Fruit fly (Drosophila melanogaster) whole organism, embryonic: ENCODE data around the gene CG14183.
A peak's percentile ranks its signal among the peaks of the same experiment; 100 is the strongest.

ENCODE experiments used
- Ada2b ChIP-seq: fragments of 200-800 bp; sonication (Bioruptor generic); IDR thresholded peaks from 2 replicates; pipeline ENCODE4 v1.3.6; 2022; ENCODE audit warnings: missing biosample characterization, missing genetic modification characterization
- Awh ChIP-seq: fragments of 200-800 bp; sonication (Bioruptor generic); IDR thresholded peaks from 2 replicates; pipeline ENCODE4, ENCODE4 v1.3.6; 2022; ENCODE audit warnings: missing biosample characterization, missing genetic modification characterization
- Bgb ChIP-seq: fragments of 200-800 bp; sonication (Bioruptor generic); IDR thresholded peaks from 2 replicates; pipeline ENCODE4 v1.3.6; 2022; ENCODE audit warnings: missing biosample characterization, missing genetic modification characterization; ENCODE audit not compliant: partially characterized antibody
- CG10565 ChIP-seq: fragments of 200-800 bp; sonication (Bioruptor generic); optimal IDR thresholded peaks from 3 replicates; lab custom pipeline; 2016; ENCODE audit warnings: missing biosample characterization, mild to moderate bottlenecking, missing genetic modification characterization
- CG11696 ChIP-seq: fragments of 200-800 bp; sonication (Bioruptor generic); IDR thresholded peaks from 2 replicates; pipeline ENCODE4 v1.3.6; 2022; ENCODE audit warnings: missing biosample characterization, missing genetic modification characterization
- CG12071 ChIP-seq: fragments of 200-800 bp; sonication (Bioruptor generic); optimal IDR thresholded peaks from 3 replicates; lab custom pipeline; 2018; ENCODE audit warnings: missing biosample characterization, mild to moderate bottlenecking, missing genetic modification characterization
- CG12236 ChIP-seq: fragments of 200-800 bp; sonication (Bioruptor generic); optimal IDR thresholded peaks from 2 replicates; lab custom pipeline; 2016; ENCODE audit warnings: missing biosample characterization, missing genetic modification characterization
- CG13775 ChIP-seq: fragments of 200-800 bp; sonication (Bioruptor generic); optimal IDR thresholded peaks from 3 replicates; lab custom pipeline; 2017; ENCODE audit warnings: missing biosample characterization, mild to moderate bottlenecking, missing genetic modification characterization
- CG17361 ChIP-seq: fragments of 200-800 bp; sonication (Bioruptor generic); IDR thresholded peaks from 3 replicates; pipeline ENCODE4 v1.3.6; 2022; ENCODE audit warnings: missing biosample characterization, missing genetic modification characterization
- CG17829 ChIP-seq: fragments of 200-800 bp; optimal IDR thresholded peaks from 2 replicates; lab custom pipeline; 2019; ENCODE audit warnings: missing biosample characterization, mild to moderate bottlenecking, missing genetic modification characterization, moderate library complexity
- CG2199 ChIP-seq: fragments of 200-800 bp; sonication (Bioruptor generic); IDR thresholded peaks from 3 replicates; pipeline ENCODE4 v1.3.6; 2022; ENCODE audit warnings: missing biosample characterization, missing genetic modification characterization
- CG2202 ChIP-seq: fragments of 200-800 bp; sonication (Bioruptor generic); optimal IDR thresholded peaks from 2 replicates; lab custom pipeline; 2018; ENCODE audit warnings: missing biosample characterization, mild to moderate bottlenecking, missing genetic modification characterization
- CG30403 ChIP-seq: fragments of 200-800 bp; sonication (Bioruptor generic); optimal IDR thresholded peaks from 3 replicates; lab custom pipeline; 2016; ENCODE audit warnings: missing biosample characterization, missing genetic modification characterization
- CG30431 ChIP-seq: fragments of 200-800 bp; sonication (Bioruptor generic); optimal IDR thresholded peaks from 2 replicates; lab custom pipeline; 2017; ENCODE audit warnings: missing biosample characterization, missing genetic modification characterization
- CG3065 ChIP-seq: fragments of 200-800 bp; sonication (Bioruptor generic); optimal IDR thresholded peaks from 2 replicates; lab custom pipeline; 2016; ENCODE audit warnings: missing biosample characterization, missing genetic modification characterization
- CG32532 ChIP-seq: fragments of 200-800 bp; sonication (Bioruptor generic); IDR thresholded peaks from 2 replicates; pipeline ENCODE4 v1.3.6; 2022; ENCODE audit warnings: missing biosample characterization, missing genetic modification characterization
- CG3838 ChIP-seq: fragments of 200-800 bp; sonication (Bioruptor generic); optimal IDR thresholded peaks from 3 replicates; lab custom pipeline; 2016; ENCODE audit warnings: missing biosample characterization, missing genetic modification characterization
- CG7745 ChIP-seq: fragments of 200-800 bp; sonication (Bioruptor generic); optimal IDR thresholded peaks from 2 replicates; lab custom pipeline; 2018; ENCODE audit warnings: missing biosample characterization, mild to moderate bottlenecking, missing genetic modification characterization, moderate library complexity
- CG7987 ChIP-seq: fragments of 200-800 bp; sonication (Bioruptor generic); optimal IDR thresholded peaks from 2 replicates; lab custom pipeline; 2018; ENCODE audit warnings: missing biosample characterization, mild to moderate bottlenecking, missing genetic modification characterization, moderate library complexity
- CG8089 ChIP-seq: fragments of 200-800 bp; sonication (Bioruptor generic); optimal IDR thresholded peaks from 3 replicates; lab custom pipeline; 2016; ENCODE audit warnings: missing biosample characterization, missing genetic modification characterization
- CG8290 ChIP-seq, 3 experiments: fragments of 200-800 bp; sonication (Bioruptor generic); optimal IDR thresholded peaks; 2 replicates each; lab custom pipeline; 2016 to 2019; ENCODE audit warnings: missing biosample characterization in 3 of 3, missing genetic modification characterization in 3 of 3, mild to moderate bottlenecking in 2 of 3, moderate library complexity in 1 of 3
- CG8924 ChIP-seq: fragments of 200-800 bp; optimal IDR thresholded peaks from 3 replicates; lab custom pipeline; 2019; ENCODE audit warnings: missing biosample characterization, mild to moderate bottlenecking, missing genetic modification characterization, moderate library complexity
- CG9797 ChIP-seq: fragments of 200-800 bp; sonication (Bioruptor generic); optimal IDR thresholded peaks from 3 replicates; lab custom pipeline; 2018; ENCODE audit warnings: missing biosample characterization, mild to moderate bottlenecking, missing genetic modification characterization
- D ChIP-seq, 2 experiments: fragments of 200-800 bp in 1 of 2; fragments of >200 bp in 1 of 2; sonication (Bioruptor generic) in 1 of 2; optimal IDR thresholded peaks; 2 replicates in 1 of 2; 3 replicates in 1 of 2; lab custom pipeline; 2017; ENCODE audit warnings: mild to moderate bottlenecking in 1 of 2, missing biosample characterization in 1 of 2, missing genetic modification characterization in 1 of 2, missing genetic modification reagents in 1 of 2
- Dbx ChIP-seq: fragments of 200-800 bp; sonication (Bioruptor generic); IDR thresholded peaks from 3 replicates; pipeline ENCODE4 v1.3.6; 2022; ENCODE audit warnings: missing biosample characterization, missing genetic modification characterization
- Doc3 ChIP-seq: fragments of 200-800 bp; sonication (Bioruptor generic); IDR thresholded peaks from 3 replicates; pipeline ENCODE4 v1.3.6; 2022; ENCODE audit warnings: missing biosample characterization, missing genetic modification characterization; ENCODE audit not compliant: partially characterized antibody
- Ets65A ChIP-seq: fragments of 200-800 bp; sonication (Bioruptor generic); peaks from one replicate; lab custom pipeline; 2016; ENCODE audit warnings: missing biosample characterization, missing genetic modification characterization
- Fer2 ChIP-seq: fragments of 200-800 bp; sonication (Bioruptor generic); optimal IDR thresholded peaks from 2 replicates; lab custom pipeline; 2018; ENCODE audit warnings: missing biosample characterization, mild to moderate bottlenecking, missing genetic modification characterization, moderate library complexity
- Fer3 ChIP-seq: fragments of 200-800 bp; sonication (Bioruptor generic); optimal IDR thresholded peaks from 2 replicates; lab custom pipeline; 2018; ENCODE audit warnings: missing biosample characterization, mild to moderate bottlenecking, missing genetic modification characterization, moderate library complexity
- GATAe ChIP-seq: fragments of 200-800 bp; sonication (Bioruptor generic); conservative IDR thresholded peaks from 2 replicates; pipeline ENCODE4 v1.3.6; 2022; ENCODE audit warnings: missing biosample characterization, missing genetic modification characterization
- Hr78 ChIP-seq, 2 experiments: fragments of 200-800 bp in 1 of 2; fragments of >200 bp in 1 of 2; sonication (Bioruptor generic) in 1 of 2; optimal IDR thresholded peaks; 2 replicates each; lab custom pipeline; 2017 to 2019; ENCODE audit warnings: missing biosample characterization in 2 of 2, missing genetic modification characterization in 2 of 2, mild to moderate bottlenecking in 1 of 2, moderate library complexity in 1 of 2
- Lhr ChIP-seq: fragments of 200-800 bp; sonication (Bioruptor generic); optimal IDR thresholded peaks from 3 replicates; lab custom pipeline; 2017; ENCODE audit warnings: mild to moderate bottlenecking, missing biosample characterization, missing genetic modification reagents, missing genetic modification characterization
- MTF-1 ChIP-seq: fragments of 200-800 bp; sonication (Bioruptor generic); optimal IDR thresholded peaks from 2 replicates; lab custom pipeline; 2018; ENCODE audit warnings: missing biosample characterization, mild to moderate bottlenecking, missing genetic modification characterization, borderline replicate concordance
- Myb ChIP-seq: fragments of 200-800 bp; sonication (Bioruptor generic); optimal IDR thresholded peaks from 2 replicates; lab custom pipeline; 2016; ENCODE audit warnings: missing biosample characterization, missing genetic modification characterization
- NC2β ChIP-seq: fragments of 200-800 bp; sonication (Bioruptor generic); optimal IDR thresholded peaks from 2 replicates; lab custom pipeline; 2016; ENCODE audit warnings: missing biosample characterization, missing genetic modification characterization
- NK7.1 ChIP-seq: fragments of 200-800 bp; sonication (Bioruptor generic); optimal IDR thresholded peaks from 3 replicates; lab custom pipeline; 2016; ENCODE audit warnings: missing biosample characterization, missing genetic modification characterization
- NfI ChIP-seq: fragments of 200-800 bp; sonication (Bioruptor generic); optimal IDR thresholded peaks from 3 replicates; lab custom pipeline; 2018; ENCODE audit warnings: missing biosample characterization, mild to moderate bottlenecking, missing genetic modification characterization, moderate library complexity
- Opbp ChIP-seq: fragments of 200-800 bp; sonication (Bioruptor generic); IDR thresholded peaks from 3 replicates; pipeline ENCODE4 v1.3.6; 2022; ENCODE audit warnings: missing biosample characterization, missing genetic modification characterization; ENCODE audit not compliant: partially characterized antibody
- cato ChIP-seq: fragments of 200-800 bp; sonication (Bioruptor generic); optimal IDR thresholded peaks from 2 replicates; lab custom pipeline; 2016; ENCODE audit warnings: missing biosample characterization, missing genetic modification characterization, borderline replicate concordance
- gro ChIP-seq: fragments of 200-800 bp; sonication (Bioruptor generic); optimal IDR thresholded peaks from 2 replicates; lab custom pipeline; 2016; ENCODE audit warnings: missing biosample characterization, missing genetic modification characterization
- kay ChIP-seq: fragments of 200-800 bp; sonication (Bioruptor generic); optimal IDR thresholded peaks from 2 replicates; lab custom pipeline; 2016; ENCODE audit warnings: missing biosample characterization, missing genetic modification characterization
- odd ChIP-seq: fragments of 200-800 bp; sonication (Bioruptor generic); optimal IDR thresholded peaks from 2 replicates; lab custom pipeline; 2017; ENCODE audit warnings: missing biosample characterization, mild to moderate bottlenecking, missing genetic modification characterization
- ro ChIP-seq: fragments of 200-800 bp; sonication (Bioruptor generic); IDR thresholded peaks from 2 replicates; pipeline ENCODE4 v1.3.6; 2022; ENCODE audit warnings: missing biosample characterization, missing genetic modification characterization
- seq ChIP-seq: fragments of 200-800 bp; sonication (Bioruptor generic); IDR thresholded peaks from 2 replicates; pipeline ENCODE4 v1.3.6; 2022; ENCODE audit warnings: missing biosample characterization, missing genetic modification characterization
- so ChIP-seq: fragments of 200-800 bp; sonication (Bioruptor generic); IDR thresholded peaks from 3 replicates; pipeline ENCODE4 v1.3.6; 2022; ENCODE audit warnings: missing biosample characterization, missing genetic modification characterization
- sr ChIP-seq: fragments of 200-800 bp; sonication (Bioruptor generic); IDR thresholded peaks from 3 replicates; pipeline ENCODE4 v1.3.6; 2022; ENCODE audit warnings: missing biosample characterization, missing genetic modification characterization
- stc ChIP-seq: fragments of 200-800 bp; sonication (Bioruptor generic); IDR thresholded peaks from 2 replicates; pipeline ENCODE4 v1.3.6; 2022; ENCODE audit warnings: missing biosample characterization, missing genetic modification characterization
- stwl ChIP-seq: fragments of 200-800 bp; sonication (Bioruptor generic); optimal IDR thresholded peaks from 3 replicates; lab custom pipeline; 2018; ENCODE audit warnings: missing biosample characterization, mild to moderate bottlenecking, missing genetic modification characterization, moderate library complexity

The CG14183 gene

DNA sequence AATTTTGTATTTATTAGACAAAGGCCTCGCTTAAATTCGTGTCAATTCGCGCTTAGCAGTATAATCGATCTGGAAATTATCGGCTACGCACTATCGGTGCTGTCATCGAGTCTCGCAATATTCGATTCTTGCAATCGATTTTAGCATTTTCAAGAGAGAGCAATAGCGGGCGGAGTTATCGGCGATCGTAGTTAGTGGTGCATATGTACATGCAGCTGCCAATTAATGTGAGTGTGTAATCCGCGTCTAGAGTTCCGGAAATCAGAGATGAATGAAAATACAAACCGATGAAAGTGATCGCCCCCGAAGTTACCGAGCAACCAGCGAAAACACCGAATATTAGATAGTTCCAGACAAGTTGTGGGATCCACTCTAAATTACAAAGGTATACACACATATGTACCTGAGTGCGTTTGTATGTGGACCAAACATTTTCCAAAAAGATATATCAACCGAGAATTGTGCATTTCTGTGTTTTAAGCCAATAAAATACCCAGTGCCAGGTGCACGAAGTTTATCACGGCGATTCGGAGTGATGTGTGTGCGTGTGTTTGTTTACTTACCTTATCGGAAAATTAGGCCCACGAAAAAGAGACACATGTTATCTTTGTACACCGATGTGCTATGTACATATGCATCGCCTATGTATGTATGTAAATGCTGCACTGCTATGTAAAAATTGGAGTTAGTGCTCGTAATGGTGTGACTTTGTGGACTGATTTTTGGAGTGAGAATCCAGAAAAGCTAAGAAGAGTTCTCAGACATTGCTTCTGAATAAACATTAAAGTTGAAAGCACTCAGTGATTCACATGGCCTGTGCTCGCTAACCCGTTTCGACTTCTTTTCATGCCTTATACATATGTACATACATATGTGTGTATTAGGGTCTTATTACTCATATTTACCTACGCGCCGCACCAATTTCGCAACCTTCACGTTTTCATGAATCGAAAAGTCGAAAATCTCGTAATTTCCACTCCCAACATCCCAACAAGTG is 21.1 kb downstream of the CG14183 start (continued):
- TF ChIP-seq Ada2b (no peak), stc (GFP tag; lab: Robert Waterston, UW) (no peak), Ets65A (GFP tag; lab: Kevin White, UChicago) (peak; percentile 30), CG11696 (GFP tag; lab: Robert Waterston, UW) (no peak), CG10565 (no peak), Lhr (no peak), gro (GFP tag; lab: Kevin White, UChicago) (no peak), Dbx (GFP tag; lab: Robert Waterston, UW) (no peak), CG3838 (GFP tag; lab: Kevin White, UChicago) (no peak), NK7.1 (GFP tag; lab: Kevin White, UChicago) (no peak), Opbp (GFP tag; lab: Robert Waterston, UW) (peak; percentile 98; the same call in 2 of the 3 replicates), CG32532 (GFP tag; lab: Robert Waterston, UW) (no peak), CG2202 (tag; lab: Kevin White, UChicago) (no peak), CG30431 (GFP tag; lab: Kevin White, UChicago) (no peak), MTF-1 (GFP tag; lab: Kevin White, UChicago) (no peak), stwl (peak; percentile 94), CG7745 (no peak), so (GFP tag; lab: Robert Waterston, UW) (no peak), seq (GFP tag; lab: Robert Waterston, UW) (no peak), NfI (GFP tag; lab: Kevin White, UChicago) (no peak), CG12071 (GFP tag; lab: Kevin White, UChicago) (no peak), ro (GFP tag; lab: Robert Waterston, UW) (no peak), kay (GFP tag; lab: Kevin White, UChicago) (no peak), Awh (no peak), CG17361 (no peak), CG9797 (GFP tag; lab: Kevin White, UChicago) (peak; percentile 4), Myb (GFP tag; lab: Kevin White, UChicago) (no peak), Fer3 (no peak), CG3065 (GFP tag; lab: Kevin White, UChicago) (no peak), CG2199 (GFP tag; lab: Robert Waterston, UW) (no peak), Hr78 (GFP tag; optimal IDR thresholded peaks at IDR 0.05; lab: Kevin White, UChicago) (no peak), CG8089 (GFP tag; lab: Kevin White, UChicago) (peak; percentile 25), D (optimal IDR thresholded peaks at IDR 0.05; lab: Kevin White, UChicago) (peak; percentile 55), D (GFP tag; optimal IDR thresholded peaks at IDR 0.05; lab: Kevin White, UChicago) (no peak), CG8290 (GFP tag; optimal IDR thresholded peaks at IDR 0.05; lab: Kevin White, UChicago) (no peak), CG8290 (tag; optimal IDR thresholded peaks at IDR 0.05; lab: Kevin White, UChicago) (peak; percentile 48 to 71), CG30403 (GFP tag; lab: Kevin White, UChicago) (no peak), Doc3 (GFP tag; lab: Robert Waterston, UW) (peak; percentile 80; the same call in 2 of the 3 replicates), CG17829 (tag; lab: Kevin White, UChicago) (peak; percentile 26), odd (peak; percentile 26), NC2β (GFP tag; lab: Kevin White, UChicago) (no peak), Bgb (GFP tag; lab: Robert Waterston, UW) (peak; percentile 96), CG13775 (GFP tag; lab: Kevin White, UChicago) (no peak), sr (GFP tag; lab: Robert Waterston, UW) (no peak), CG8924 (tag; lab: Kevin White, UChicago) (no peak), CG12236 (GFP tag; lab: Kevin White, UChicago) (no peak), GATAe (GFP tag; lab: Robert Waterston, UW) (no peak), cato (no peak), CG7987 (GFP tag; lab: Kevin White, UChicago) (peak; percentile 61), Fer2 (tag; lab: Kevin White, UChicago) (no peak)
